Fruit fly (Drosophila melanogaster) whole organism, embryonic: Measurements from ENCODE around the gene CG43407.

Source experiments
- CG10274 ChIP-seq: fragments of 200-800 bp; sonication (Bioruptor generic); optimal IDR thresholded peaks from 3 replicates; lab custom pipeline; 2017; ENCODE audit warnings: missing biosample characterization, mild to moderate bottlenecking, missing genetic modification characterization
- CG11456 ChIP-seq: fragments of 200-800 bp; sonication (Bioruptor generic); IDR thresholded peaks from 3 replicates; pipeline ENCODE4 v1.3.6; 2022; ENCODE audit warnings: missing biosample characterization, missing genetic modification characterization
- CG12071 ChIP-seq: fragments of 200-800 bp; sonication (Bioruptor generic); optimal IDR thresholded peaks from 3 replicates; lab custom pipeline; 2018; ENCODE audit warnings: missing biosample characterization, mild to moderate bottlenecking, missing genetic modification characterization
- CG12659 ChIP-seq: fragments of 200-800 bp; sonication (Bioruptor generic); optimal IDR thresholded peaks from 3 replicates; lab custom pipeline; 2017; ENCODE audit warnings: mild to moderate bottlenecking, missing biosample characterization, missing genetic modification reagents, missing genetic modification characterization
- CG13287 ChIP-seq: fragments of 200-800 bp; sonication (Bioruptor generic); IDR thresholded peaks from 2 replicates; pipeline ENCODE4 v1.3.6; 2022; ENCODE audit warnings: missing biosample characterization, missing genetic modification characterization; ENCODE audit not compliant: partially characterized antibody
- CG13424 ChIP-seq: fragments of 200-800 bp; sonication (Bioruptor generic); optimal IDR thresholded peaks from 2 replicates; lab custom pipeline; 2019; ENCODE audit warnings: missing biosample characterization, mild to moderate bottlenecking, missing genetic modification characterization, moderate library complexity
- CG14965 ChIP-seq: fragments of 200-800 bp; sonication (Bioruptor generic); optimal IDR thresholded peaks from 2 replicates; lab custom pipeline; 2016; ENCODE audit warnings: missing biosample characterization, missing genetic modification characterization, borderline replicate concordance
- CG15011 ChIP-seq: fragments of 200-800 bp; sonication (Bioruptor generic); optimal IDR thresholded peaks from 3 replicates; lab custom pipeline; 2018; ENCODE audit warnings: missing biosample characterization, mild to moderate bottlenecking, missing genetic modification characterization
- CG15514 ChIP-seq: fragments of 200-800 bp; sonication (Bioruptor generic); optimal IDR thresholded peaks from 3 replicates; lab custom pipeline; 2017; ENCODE audit warnings: missing biosample characterization, missing genetic modification characterization, mild to moderate bottlenecking, moderate library complexity, missing genetic modification reagents
- CG17829 ChIP-seq: fragments of 200-800 bp; optimal IDR thresholded peaks from 2 replicates; lab custom pipeline; 2019; ENCODE audit warnings: missing biosample characterization, mild to moderate bottlenecking, missing genetic modification characterization, moderate library complexity
- CG2712 ChIP-seq: fragments of 200-800 bp; optimal IDR thresholded peaks from 3 replicates; lab custom pipeline; 2019; ENCODE audit warnings: missing biosample characterization, mild to moderate bottlenecking, missing genetic modification characterization, moderate library complexity
- CG30020 ChIP-seq: fragments of 200-800 bp; optimal IDR thresholded peaks from 2 replicates; lab custom pipeline; 2019; ENCODE audit warnings: missing biosample characterization, mild to moderate bottlenecking, missing genetic modification characterization, moderate library complexity
- CG30403 ChIP-seq: fragments of 200-800 bp; sonication (Bioruptor generic); optimal IDR thresholded peaks from 3 replicates; lab custom pipeline; 2016; ENCODE audit warnings: missing biosample characterization, missing genetic modification characterization
- CG32767 ChIP-seq: fragments of 200-800 bp; sonication (Bioruptor generic); IDR thresholded peaks from 2 replicates; pipeline ENCODE4 v1.3.6; 2022; ENCODE audit warnings: missing biosample characterization, missing genetic modification characterization
- CG33557 ChIP-seq: fragments of 200-800 bp; sonication (Bioruptor generic); optimal IDR thresholded peaks from 2 replicates; lab custom pipeline; 2019; ENCODE audit warnings: missing biosample characterization, mild to moderate bottlenecking, missing genetic modification characterization, moderate library complexity
- CG3726 ChIP-seq: fragments of 200-800 bp; sonication (Bioruptor generic); IDR thresholded peaks from 3 replicates; pipeline ENCODE4, ENCODE4 v1.3.6; 2022; ENCODE audit warnings: missing biosample characterization, missing genetic modification characterization
- CG3847 ChIP-seq: fragments of 200-800 bp; sonication (Bioruptor generic); IDR thresholded peaks from 2 replicates; pipeline ENCODE4 v1.3.6; 2022; ENCODE audit warnings: missing biosample characterization, missing genetic modification characterization
- CG9876 ChIP-seq: fragments of 200-800 bp; sonication (Bioruptor generic); optimal IDR thresholded peaks from 2 replicates; lab custom pipeline; 2016; ENCODE audit warnings: missing biosample characterization, missing genetic modification characterization
- Doc3 ChIP-seq: fragments of 200-800 bp; sonication (Bioruptor generic); IDR thresholded peaks from 3 replicates; pipeline ENCODE4 v1.3.6; 2022; ENCODE audit warnings: missing biosample characterization, missing genetic modification characterization; ENCODE audit not compliant: partially characterized antibody
- Dref ChIP-seq: fragments of 200-800 bp; sonication (Bioruptor generic); IDR thresholded peaks from 2 replicates; pipeline ENCODE4 v1.3.6; 2022; ENCODE audit warnings: missing biosample characterization, missing genetic modification characterization
- Fer2 ChIP-seq: fragments of 200-800 bp; sonication (Bioruptor generic); optimal IDR thresholded peaks from 2 replicates; lab custom pipeline; 2018; ENCODE audit warnings: missing biosample characterization, mild to moderate bottlenecking, missing genetic modification characterization, moderate library complexity
- Gug ChIP-seq: fragments of 200-800 bp; sonication (Bioruptor generic); IDR thresholded peaks from 4 replicates; pipeline ENCODE4 v1.3.6; 2022; ENCODE audit warnings: missing biosample characterization, missing genetic modification characterization
- Med ChIP-seq: fragments of 200-800 bp; sonication (Bioruptor generic); peaks from one replicate; lab custom pipeline; 2016; ENCODE audit warnings: missing biosample characterization, missing genetic modification characterization, mild to moderate bottlenecking, inconsistent platforms, moderate library complexity
- Mrtf ChIP-seq: fragments of 200-800 bp; sonication (Bioruptor generic); IDR thresholded peaks from 3 replicates; pipeline ENCODE4 v1.3.6; 2022; ENCODE audit warnings: missing biosample characterization, missing genetic modification characterization
- Neu2 ChIP-seq: fragments of 200-800 bp; sonication (Bioruptor generic); optimal IDR thresholded peaks from 3 replicates; lab custom pipeline; 2016; ENCODE audit warnings: missing biosample characterization, missing genetic modification characterization, borderline replicate concordance
- Oaz ChIP-seq: fragments of 200-800 bp; sonication (Bioruptor generic); IDR thresholded peaks from 2 replicates; pipeline ENCODE4 v1.3.6; 2022; ENCODE audit warnings: missing biosample characterization, missing genetic modification characterization
- Ravus ChIP-seq: fragments of 200-800 bp; sonication (Bioruptor generic); IDR thresholded peaks from 2 replicates; pipeline ENCODE4 v1.3.6; 2022; ENCODE audit warnings: missing biosample characterization, missing genetic modification characterization
- Rx ChIP-seq: fragments of 200-800 bp; sonication (Bioruptor generic); IDR thresholded peaks from 2 replicates; pipeline ENCODE4 v1.3.6; 2022; ENCODE audit warnings: missing biosample characterization, missing genetic modification characterization
- Side ChIP-seq: fragments of 200-800 bp; sonication (Bioruptor generic); optimal IDR thresholded peaks from 2 replicates; lab custom pipeline; 2016; ENCODE audit warnings: missing biosample characterization, missing genetic modification characterization
- Taf1 ChIP-seq: fragments of 200-800 bp; sonication (Bioruptor generic); IDR thresholded peaks from 2 replicates; pipeline ENCODE4 v1.3.6; 2022; ENCODE audit warnings: missing biosample characterization, missing genetic modification characterization
- Vsx1 ChIP-seq: fragments of 200-800 bp; sonication (Bioruptor generic); optimal IDR thresholded peaks from 2 replicates; lab custom pipeline; 2017; ENCODE audit warnings: missing biosample characterization, mild to moderate bottlenecking, missing genetic modification characterization, missing genetic modification reagents
- al ChIP-seq: fragments of 200-800 bp; sonication (Bioruptor generic); IDR thresholded peaks from 2 replicates; pipeline ENCODE4 v1.3.6; 2022; ENCODE audit warnings: missing biosample characterization, missing genetic modification characterization
- btn ChIP-seq: fragments of 200-800 bp; sonication (Bioruptor generic); optimal IDR thresholded peaks from 2 replicates; lab custom pipeline; 2016; ENCODE audit warnings: missing biosample characterization, missing genetic modification characterization
- da ChIP-seq: fragments of 200-800 bp; sonication (Bioruptor generic); optimal IDR thresholded peaks from 2 replicates; lab custom pipeline; 2016; ENCODE audit warnings: missing biosample characterization, missing genetic modification characterization
- dm ChIP-seq: fragments of 200-800 bp; sonication (Bioruptor generic); optimal IDR thresholded peaks from 3 replicates; lab custom pipeline; 2016; ENCODE audit warnings: missing biosample characterization, missing genetic modification characterization
- dmrt11E ChIP-seq: fragments of 200-800 bp; sonication (Bioruptor generic); optimal IDR thresholded peaks from 3 replicates; lab custom pipeline; 2018; ENCODE audit warnings: missing biosample characterization, mild to moderate bottlenecking, missing genetic modification characterization, moderate library complexity
- dpn ChIP-seq, 2 experiments: fragments of 200-800 bp; sonication (Bioruptor generic); optimal IDR thresholded peaks; 3 replicates each; lab custom pipeline; 2016; ENCODE audit warnings: missing biosample characterization in 2 of 2, missing genetic modification characterization in 2 of 2
- en ChIP-seq: fragments of 200-800 bp; sonication (Bioruptor generic); optimal IDR thresholded peaks from 2 replicates; lab custom pipeline; 2016; ENCODE audit warnings: missing biosample characterization, missing genetic modification characterization
- gt ChIP-seq: fragments of 200-800 bp; sonication (Bioruptor generic); IDR thresholded peaks from 2 replicates; pipeline ENCODE4 v1.3.6; 2022; ENCODE audit warnings: missing biosample characterization, missing genetic modification characterization
- inv ChIP-seq: fragments of 200-800 bp; sonication (Bioruptor generic); IDR thresholded peaks from 2 replicates; pipeline ENCODE4 v1.3.6; 2022; ENCODE audit warnings: missing biosample characterization, missing genetic modification characterization; ENCODE audit not compliant: partially characterized antibody
- oc ChIP-seq: fragments of 200-800 bp; sonication (Bioruptor generic); optimal IDR thresholded peaks from 2 replicates; lab custom pipeline; 2018; ENCODE audit warnings: missing biosample characterization, mild to moderate bottlenecking, missing genetic modification characterization, moderate library complexity
- pzg ChIP-seq: fragments of 200-800 bp; sonication (Bioruptor generic); optimal IDR thresholded peaks from 3 replicates; lab custom pipeline; 2018; ENCODE audit warnings: missing biosample characterization, mild to moderate bottlenecking, missing genetic modification characterization, moderate library complexity
- sim ChIP-seq: fragments of 200-800 bp; sonication (Bioruptor generic); IDR thresholded peaks from 2 replicates; pipeline ENCODE4 v1.3.6; 2022; ENCODE audit warnings: missing biosample characterization, missing genetic modification characterization
- sna ChIP-seq: fragments of 200-800 bp; sonication (Bioruptor generic); IDR thresholded peaks from 2 replicates; pipeline ENCODE4 v1.3.6; 2022; ENCODE audit warnings: missing biosample characterization, missing genetic modification characterization; ENCODE audit not compliant: partially characterized antibody
- sqz ChIP-seq: fragments of 200-800 bp; sonication (Bioruptor generic); optimal IDR thresholded peaks from 3 replicates; lab custom pipeline; 2018; ENCODE audit warnings: missing biosample characterization, mild to moderate bottlenecking, missing genetic modification characterization
- tin ChIP-seq: fragments of 200-800 bp; sonication (Bioruptor generic); optimal IDR thresholded peaks from 3 replicates; lab custom pipeline; 2016; ENCODE audit warnings: missing biosample characterization, missing genetic modification characterization
- tll ChIP-seq, 2 experiments: fragments of 200-800 bp in 1 of 2; fragments of >200 bp in 1 of 2; sonication (Bioruptor generic) in 1 of 2; optimal IDR thresholded peaks; 2 replicates each; lab custom pipeline; 2017 to 2019; ENCODE audit warnings: missing biosample characterization in 2 of 2, missing genetic modification characterization in 2 of 2, mild to moderate bottlenecking in 1 of 2, moderate library complexity in 1 of 2
- tna ChIP-seq: fragments of 200-800 bp; sonication (Bioruptor generic); IDR thresholded peaks from 2 replicates; pipeline ENCODE4 v1.3.6; 2022; ENCODE audit warnings: missing biosample characterization, missing genetic modification characterization; ENCODE audit not compliant: partially characterized antibody

Gene CG43407

dm6 chr3L:19086364-19087200, 33.4 kb upstream of the CG43407 start, which contains the start of gene Mkp3 (continued):
- peak; percentile 70 for TF ChIP-seq CG33557 (GFP tag; lab: Kevin White, UChicago)
- TF ChIP-seq da (GFP tag; lab: Kevin White, UChicago): no peak
- TF ChIP-seq sna (GFP tag; lab: Robert Waterston, UW): no peak
- peak; percentile 61 for TF ChIP-seq dmrt11E (tag; lab: Kevin White, UChicago)
- no peak for TF ChIP-seq CG14965 (GFP tag; lab: Kevin White, UChicago)
- TF ChIP-seq tna: no peak; the same call in 1 of the 2 replicates
- TF ChIP-seq Doc3 (GFP tag; lab: Robert Waterston, UW): no peak
- no peak for TF ChIP-seq tll (GFP tag; optimal IDR thresholded peaks at IDR 0.05; lab: Kevin White, UChicago)
- TF ChIP-seq Gug (GFP tag; lab: Robert Waterston, UW): peak; percentile 72
- TF ChIP-seq dm (GFP tag; lab: Kevin White, UChicago): no peak
- no peak for TF ChIP-seq Neu2
- peak; percentile 71 for TF ChIP-seq sqz
- peak; percentile 48 for TF ChIP-seq tin
- peak; percentile 84 for TF ChIP-seq CG15514 (GFP tag; lab: Kevin White, UChicago)
- TF ChIP-seq Rx (GFP tag; lab: Robert Waterston, UW): peak; percentile 66
- no peak for TF ChIP-seq Dref
- TF ChIP-seq al: peak; percentile 86
- peak; percentile 89 for TF ChIP-seq CG15011 (GFP tag; lab: Kevin White, UChicago)
- TF ChIP-seq Fer2 (tag; lab: Kevin White, UChicago): peak; percentile 86
- TF ChIP-seq CG9876 (GFP tag; lab: Kevin White, UChicago): no peak
- TF ChIP-seq dpn (GFP tag; optimal IDR thresholded peaks at IDR 0.05; lab: Kevin White, UChicago): peak; percentile 19 to 82
- no peak for TF ChIP-seq Side (GFP tag; lab: Kevin White, UChicago)
- no peak; the same call in 1 of the 2 replicates for TF ChIP-seq CG13287 (GFP tag; lab: Robert Waterston, UW)
- TF ChIP-seq oc: peak; percentile 79
- TF ChIP-seq en: no peak
- TF ChIP-seq Vsx1 (GFP tag; lab: Kevin White, UChicago): peak; percentile 83
- peak; percentile 95 for TF ChIP-seq CG32767
- peak; percentile 79 for TF ChIP-seq Taf1
- TF ChIP-seq pzg (GFP tag; lab: Kevin White, UChicago): peak; percentile 6
- TF ChIP-seq Mrtf: peak; percentile 76
- TF ChIP-seq CG10274 (GFP tag; lab: Kevin White, UChicago): peak; percentile 71
- peak; percentile 40 for TF ChIP-seq CG12071
- TF ChIP-seq CG11456 (GFP tag; lab: Robert Waterston, UW): peak; percentile 88
- TF ChIP-seq CG2712 (tag; lab: Kevin White, UChicago): peak; percentile 91
- TF ChIP-seq CG17829: peak; percentile 91
- peak; percentile 58 for TF ChIP-seq CG30020 (tag; lab: Kevin White, UChicago)
- TF ChIP-seq gt: peak; percentile 61
- peak; percentile 91 for TF ChIP-seq CG3847 (GFP tag; lab: Robert Waterston, UW)
- peak; percentile 94 for TF ChIP-seq CG13424
- no peak for TF ChIP-seq btn (GFP tag; lab: Kevin White, UChicago)
- peak; percentile 95 for TF ChIP-seq CG12659
- no peak for TF ChIP-seq inv (GFP tag; lab: Robert Waterston, UW)
- peak; percentile 86 for TF ChIP-seq Med
- peak; percentile 85 for TF ChIP-seq CG30403 (GFP tag; lab: Kevin White, UChicago)
- TF ChIP-seq Oaz (GFP tag; lab: Robert Waterston, UW): peak; percentile 83
- peak; percentile 80; the same call in 1 of the 3 replicates for TF ChIP-seq CG3726 (GFP tag; lab: Robert Waterston, UW)
- 0 out of 2 replicates have a peak, but pooled peaks have one; percentile 52 for TF ChIP-seq sim (GFP tag; lab: Robert Waterston, UW)
- peak; percentile 72 for TF ChIP-seq Ravus (GFP tag; lab: Robert Waterston, UW)
